Worm (Caenorhabditis elegans) whole organism, midembryonic: ENCODE measurements around the gene T19H12.2.

Experiments
- T22C8.4 ChIP-seq: fragments of 200-800 bp; sonication (Bioruptor generic); IDR thresholded peaks from 2 replicates; pipeline ENCODE4 v1.3.6; 2022; ENCODE audit warnings: missing genetic modification characterization, missing compliant biosample characterization
- cog-1 ChIP-seq: sonication (generic microtip); optimal IDR thresholded peaks from 2 replicates; lab custom pipeline; 2016; ENCODE audit warnings: missing genetic modification characterization, missing compliant biosample characterization
- flt-1 ChIP-seq: fragments of 200-800 bp; sonication (Bioruptor generic); IDR thresholded peaks from 2 replicates; pipeline ENCODE4 v1.3.6; 2022; ENCODE audit warnings: missing genetic modification characterization, missing compliant biosample characterization
- klf-2 ChIP-seq: fragments of 200-800 bp; sonication (Bioruptor generic); conservative IDR thresholded peaks from 2 replicates; pipeline ENCODE4 v1.3.6; 2022; ENCODE audit warnings: missing genetic modification reagents, missing genetic modification characterization, missing compliant biosample characterization
- med-1 ChIP-seq: sonication (generic microtip); optimal IDR thresholded peaks from 2 replicates; lab custom pipeline; 2017; ENCODE audit warnings: missing genetic modification characterization, mild to moderate bottlenecking, missing compliant biosample characterization, antibody characterized with exemption, missing genetic modification reagents; ENCODE audit not compliant: insufficient read depth
- ref-1 ChIP-seq: fragments of 200-800 bp; sonication (Bioruptor generic); conservative IDR thresholded peaks from 2 replicates; pipeline ENCODE4 v1.3.6; 2022; ENCODE audit warnings: missing genetic modification reagents, missing genetic modification characterization, missing compliant biosample characterization
- tab-1 ChIP-seq: fragments of 200-800 bp; sonication (Bioruptor generic); IDR thresholded peaks from 2 replicates; pipeline ENCODE4 v1.3.6; 2022; ENCODE audit warnings: missing genetic modification characterization, missing compliant biosample characterization
- ztf-23 ChIP-seq: fragments of 200-800 bp; sonication (Bioruptor generic); IDR thresholded peaks from 2 replicates; pipeline ENCODE4 v1.3.6; 2022; ENCODE audit warnings: missing genetic modification reagents, missing genetic modification characterization, missing compliant biosample characterization
- ztf-29 ChIP-seq: fragments of 200-800 bp; sonication (Bioruptor generic); IDR thresholded peaks from 2 replicates; pipeline ENCODE4 v1.3.6; 2022; ENCODE audit warnings: missing genetic modification reagents, missing genetic modification characterization, missing compliant biosample characterization

The T19H12.2 gene

ce11 chrV:4937337-4937736, 47.1 kb downstream of the T19H12.2 start:
- TF ChIP-seq klf-2 (GFP tag; lab: Robert Waterston, UW) (no peak), ztf-23 (no peak), ztf-29 (GFP tag; lab: Robert Waterston, UW) (no peak), flt-1 (GFP tag; lab: Robert Waterston, UW) (no peak), med-1 (GFP tag; lab: Kevin White, UChicago) (no peak), cog-1 (tag; lab: Kevin White, UChicago) (no peak), ref-1 (GFP tag; lab: Robert Waterston, UW) (no peak), T22C8.4 (GFP tag; lab: Robert Waterston, UW) (no peak), tab-1 (GFP tag; lab: Robert Waterston, UW) (no peak)
